Worm (Caenorhabditis elegans): ENCODE measurements around the gene Y38E10A.33.

Y38E10A.33 gene

DNA sequence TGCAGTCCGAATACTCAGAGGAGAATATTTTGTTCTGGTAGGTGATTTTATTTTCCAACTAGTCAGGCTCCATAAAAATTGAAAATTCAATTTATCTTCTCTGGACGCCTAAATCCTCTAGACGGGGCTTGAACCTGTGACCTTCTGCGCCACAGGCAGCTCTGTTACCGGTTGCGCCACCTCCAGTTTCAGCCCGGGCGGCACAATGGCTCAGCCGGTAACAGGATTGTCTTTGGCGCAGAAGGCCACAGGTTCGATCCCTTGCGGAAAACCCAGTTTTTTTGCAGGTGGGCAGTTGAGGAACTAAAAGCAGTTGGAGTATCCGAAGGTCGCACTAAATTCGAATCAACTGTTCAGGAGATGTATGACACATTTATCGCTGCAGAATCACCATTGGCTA, 9.6 kb downstream of the Y38E10A.33 start:
- TF ChIP-seq zfp-3 (GFP tag; conservative IDR thresholded peaks at IDR 0.05) (no peak), Y48G9A.11 (GFP tag; IDR thresholded peaks at IDR 0.05) (peak; percentile 48; the same call in 1 of the 2 replicates), ZK337.2 (GFP tag; IDR thresholded peaks at IDR 0.05) (no peak), attf-4 (tag; optimal IDR thresholded peaks at IDR 0.05) (no peak), zip-2 (tag; optimal IDR thresholded peaks at IDR 0.05) (no peak), T20F7.1 (GFP tag; optimal IDR thresholded peaks at IDR 0.05) (no peak), madf-5 (GFP tag; IDR thresholded peaks at IDR 0.05) (no peak), set-16 (GFP tag; IDR thresholded peaks at IDR 0.05) (peak; percentile 60), aha-1 (tag) (peak; percentile 85), nhr-111 (GFP tag; optimal IDR thresholded peaks at IDR 0.05) (no peak), Y105C5A.15 (GFP tag; IDR thresholded peaks at IDR 0.05) (0 out of 2 replicates have a peak, but pooled peaks have one; percentile 11)

- TF ChIP-seq lir-3 (tag; optimal IDR thresholded peaks at IDR 0.05) (no peak), ztf-7 (tag; optimal IDR thresholded peaks at IDR 0.05) (no peak), ces-1 (GFP tag; optimal IDR thresholded peaks at IDR 0.05) (no peak), zip-2 (tag; optimal IDR thresholded peaks at IDR 0.05) (no peak), hif-1 (tag; optimal IDR thresholded peaks at IDR 0.05) (no peak), ceh-44 (GFP tag; IDR thresholded peaks at IDR 0.05) (no peak), lin-1 (GFP tag; IDR thresholded peaks at IDR 0.05) (no peak), ztf-11 (tag; optimal IDR thresholded peaks at IDR 0.05) (no peak), mdl-1 (tag; optimal IDR thresholded peaks at IDR 0.05) (no peak), daf-8 (GFP tag; IDR thresholded peaks at IDR 0.05) (no peak), madf-5 (GFP tag; IDR thresholded peaks at IDR 0.05) (no peak), attf-4 (tag; optimal IDR thresholded peaks at IDR 0.05) (no peak), zfp-2 (tag; optimal IDR thresholded peaks at IDR 0.05) (no peak)
These were observed 10.1 kb downstream of the Y38E10A.33 start for ce11 chrII:12669342-12669741.

ce11 chrII:12668874-12669273, 10.6 kb downstream of the Y38E10A.33 start:
- TF ChIP-seq snpc-1.2 (GFP tag; IDR thresholded peaks at IDR 0.05) (no peak), set-16 (GFP tag; IDR thresholded peaks at IDR 0.05) (peak; percentile 44; the same call in 1 of the 2 replicates), madf-5 (GFP tag; IDR thresholded peaks at IDR 0.05) (no peak)

ce11 chrII:12668148-12668547, 11.3 kb downstream of the Y38E10A.33 start:
- peak; percentile 46; the same call in 1 of the 2 replicates for TF ChIP-seq set-16 (GFP tag; IDR thresholded peaks at IDR 0.05)
- TF ChIP-seq lin-13 (GFP tag; optimal IDR thresholded peaks at IDR 0.05): peak; percentile 13
- TF ChIP-seq mes-2 (tag; optimal IDR thresholded peaks at IDR 0.05; ENCODE audit: poor library complexity, severe bottlenecking): peak; percentile 14
- no peak for TF ChIP-seq hlh-30 (tag; optimal IDR thresholded peaks at IDR 0.05; ENCODE audit: insufficient read depth)
- no peak for TF ChIP-seq ceh-44 (GFP tag; IDR thresholded peaks at IDR 0.05)
- TF ChIP-seq lin-38 (GFP tag; IDR thresholded peaks at IDR 0.05): peak; percentile 19; the same call in 1 of the 2 replicates
- 0 out of 2 replicates have a peak, but pooled peaks have one; percentile 60 for TF ChIP-seq D1046.2 (GFP tag; IDR thresholded peaks at IDR 0.05)
- TF ChIP-seq Y48G9A.11 (GFP tag; IDR thresholded peaks at IDR 0.05): peak; percentile 67; the same call in 1 of the 2 replicates
- 0 out of 2 replicates have a peak, but pooled peaks have one; percentile 53 for TF ChIP-seq dmd-9 (GFP tag; IDR thresholded peaks at IDR 0.05)
- 0 out of 2 replicates have a peak, but pooled peaks have one; percentile 38 for TF ChIP-seq egl-43 (GFP tag; IDR thresholded peaks at IDR 0.05)
- TF ChIP-seq lir-3 (tag; optimal IDR thresholded peaks at IDR 0.05): no peak
- TF ChIP-seq T20F7.1 (GFP tag; optimal IDR thresholded peaks at IDR 0.05): no peak
- no peak for TF ChIP-seq zip-2 (tag; optimal IDR thresholded peaks at IDR 0.05)
- TF ChIP-seq lsy-2 (tag; optimal IDR thresholded peaks at IDR 0.05): no peak
- TF ChIP-seq daf-8 (GFP tag; IDR thresholded peaks at IDR 0.05): no peak
- no peak for TF ChIP-seq mdl-1 (tag; optimal IDR thresholded peaks at IDR 0.05)
- no peak for TF ChIP-seq ZK337.2 (GFP tag; IDR thresholded peaks at IDR 0.05)
- peak; percentile 6; the same call in 1 of the 2 replicates for TF ChIP-seq tra-1 (GFP tag; IDR thresholded peaks at IDR 0.05)

DNA sequence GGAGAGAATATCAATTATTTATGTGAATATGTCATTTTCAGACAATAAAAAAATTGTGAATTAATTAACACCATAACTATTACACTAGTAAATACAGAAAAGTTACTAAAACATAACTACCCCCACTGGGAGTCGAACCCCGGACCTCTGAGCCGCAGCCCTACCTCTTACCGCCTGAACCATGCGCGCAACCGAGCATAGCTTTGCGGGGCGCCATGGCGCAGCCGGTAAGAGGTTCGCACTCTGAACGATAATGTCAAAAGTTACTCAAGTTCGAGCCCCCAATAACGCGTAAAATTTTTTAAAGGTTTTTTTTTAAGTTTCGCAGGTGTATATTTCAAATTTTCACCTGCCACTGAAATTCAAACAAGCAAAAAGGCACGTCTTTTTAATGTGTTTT, 13.4 kb downstream of the Y38E10A.33 start:
- TF ChIP-seq nhr-11 (tag; optimal IDR thresholded peaks at IDR 0.05) (no peak), arid-1 (GFP tag; conservative IDR thresholded peaks at IDR 0.05) (no peak), aha-1 (tag) (peak; percentile 62), ces-1 (GFP tag; optimal IDR thresholded peaks at IDR 0.05) (no peak), ctbp-1 (GFP tag; IDR thresholded peaks at IDR 0.05) (no peak), spr-3 (GFP tag; optimal IDR thresholded peaks at IDR 0.05) (no peak), egl-27 (tag; optimal IDR thresholded peaks at IDR 0.05) (no peak), Y48G9A.11 (GFP tag; IDR thresholded peaks at IDR 0.05) (0 out of 2 replicates have a peak, but pooled peaks have one; percentile 50), Y5F2A.4 (GFP tag; optimal IDR thresholded peaks at IDR 0.05) (no peak), aly-2 (tag; optimal IDR thresholded peaks at IDR 0.05) (no peak), vab-7 (GFP tag; IDR thresholded peaks at IDR 0.05) (no peak), snpc-4 (tag; optimal IDR thresholded peaks at IDR 0.05) (no peak), nhr-111 (GFP tag; optimal IDR thresholded peaks at IDR 0.05) (no peak), madf-9 (GFP tag; conservative IDR thresholded peaks at IDR 0.05) (0 out of 2 replicates have a peak, but pooled peaks have one; percentile 24), mxl-2 (GFP tag; conservative IDR thresholded peaks at IDR 0.05) (no peak), daf-8 (GFP tag; IDR thresholded peaks at IDR 0.05) (no peak)

All from whole organism, L4 larva.